Fruit fly (Drosophila melanogaster) whole organism, pupa: Measurements from ENCODE around the gene RabX4.
A peak's percentile ranks its signal among the peaks of the same experiment; 100 is the strongest.

Experiments used
- CG10348 ChIP-seq: fragments of 200-800 bp; sonication (Bioruptor generic); IDR thresholded peaks from 2 replicates; pipeline ENCODE4 v1.3.6; 2022; ENCODE audit warnings: missing biosample characterization, missing genetic modification characterization
- CG12605 ChIP-seq: fragments of 200-800 bp; sonication (Bioruptor generic); IDR thresholded peaks from 2 replicates; pipeline ENCODE4 v1.3.6; 2022; ENCODE audit warnings: missing biosample characterization, missing genetic modification characterization
- CG13204 ChIP-seq: fragments of 200-800 bp; sonication (Bioruptor generic); optimal IDR thresholded peaks from 2 replicates; lab custom pipeline; 2018; ENCODE audit warnings: missing biosample characterization, mild to moderate bottlenecking, missing genetic modification characterization, moderate library complexity
- CG14655 ChIP-seq: fragments of 200-800 bp; sonication (Bioruptor generic); optimal IDR thresholded peaks from 3 replicates; lab custom pipeline; 2017; ENCODE audit warnings: mild to moderate bottlenecking, missing biosample characterization, missing genetic modification reagents, missing genetic modification characterization
- CG15710 ChIP-seq: fragments of 200-800 bp; sonication (Bioruptor generic); optimal IDR thresholded peaks from 2 replicates; lab custom pipeline; 2018; ENCODE audit warnings: missing biosample characterization, mild to moderate bottlenecking, missing genetic modification characterization, moderate library complexity
- CG17806 ChIP-seq: fragments of 200-800 bp; sonication (Bioruptor generic); optimal IDR thresholded peaks from 2 replicates; lab custom pipeline; 2018; ENCODE audit warnings: missing biosample characterization, mild to moderate bottlenecking, missing genetic modification characterization, moderate library complexity
- CG32121 ChIP-seq: fragments of 200-800 bp; sonication (Bioruptor generic); IDR thresholded peaks from 2 replicates; pipeline ENCODE4 v1.3.6; 2022; ENCODE audit warnings: missing biosample characterization, missing genetic modification characterization
- CG34367 ChIP-seq: fragments of 200-800 bp; sonication (Bioruptor generic); optimal IDR thresholded peaks from 2 replicates; lab custom pipeline; 2018; ENCODE audit warnings: missing biosample characterization, mild to moderate bottlenecking, missing genetic modification characterization
- CG4496 ChIP-seq: fragments of 200-800 bp; sonication (Bioruptor generic); IDR thresholded peaks from 3 replicates; pipeline ENCODE4 v1.3.6; 2022; ENCODE audit warnings: missing biosample characterization, missing genetic modification characterization
- CG8159 ChIP-seq: fragments of 200-800 bp; sonication (Bioruptor generic); optimal IDR thresholded peaks from 3 replicates; lab custom pipeline; 2018; ENCODE audit warnings: missing biosample characterization, mild to moderate bottlenecking, missing genetic modification characterization, moderate library complexity
- CG8301 ChIP-seq: fragments of 200-800 bp; sonication (Bioruptor generic); optimal IDR thresholded peaks from 2 replicates; lab custom pipeline; 2018; ENCODE audit warnings: missing biosample characterization, mild to moderate bottlenecking, missing genetic modification characterization
- CG9948 ChIP-seq: fragments of 200-800 bp; sonication (Bioruptor generic); optimal IDR thresholded peaks from 2 replicates; lab custom pipeline; 2018; ENCODE audit warnings: missing biosample characterization, mild to moderate bottlenecking, missing genetic modification characterization, moderate library complexity
- D1 ChIP-seq: fragments of 200-800 bp; sonication (Bioruptor generic); optimal IDR thresholded peaks from 2 replicates; lab custom pipeline; 2018; ENCODE audit warnings: missing biosample characterization, mild to moderate bottlenecking, missing genetic modification characterization, moderate library complexity
- EcR ChIP-seq: fragments of 200-800 bp; sonication (Bioruptor generic); optimal IDR thresholded peaks from 3 replicates; lab custom pipeline; 2019; ENCODE audit warnings: missing biosample characterization, missing genetic modification characterization, mild to moderate bottlenecking, moderate library complexity, missing genetic modification reagents
- Ets98B ChIP-seq: fragments of 200-800 bp; sonication (Bioruptor generic); IDR thresholded peaks from 2 replicates; pipeline ENCODE4 v1.3.6; 2022; ENCODE audit warnings: missing biosample characterization, missing genetic modification characterization
- Pif1A ChIP-seq: fragments of 200-800 bp; sonication (Bioruptor generic); optimal IDR thresholded peaks from 3 replicates; lab custom pipeline; 2016; ENCODE audit warnings: missing biosample characterization, missing genetic modification characterization
- Pif1B ChIP-seq: fragments of 200-800 bp; sonication (Bioruptor generic); optimal IDR thresholded peaks from 3 replicates; lab custom pipeline; 2016; ENCODE audit warnings: missing biosample characterization, missing genetic modification characterization
- Snoo ChIP-seq: fragments of 200-800 bp; sonication (Bioruptor generic); optimal IDR thresholded peaks from 3 replicates; lab custom pipeline; 2017; ENCODE audit warnings: missing biosample characterization, mild to moderate bottlenecking, missing genetic modification characterization, inconsistent platforms
- fd96Ca ChIP-seq: fragments of 200-800 bp; sonication (Bioruptor generic); IDR thresholded peaks from 3 replicates; pipeline ENCODE4 v1.3.6; 2022; ENCODE audit warnings: missing biosample characterization, missing genetic modification characterization
- gl ChIP-seq: fragments of 200-800 bp; sonication (Bioruptor generic); optimal IDR thresholded peaks from 2 replicates; lab custom pipeline; 2018; ENCODE audit warnings: missing biosample characterization, mild to moderate bottlenecking, missing genetic modification characterization
- rn ChIP-seq: fragments of 200-800 bp; sonication (Bioruptor generic); IDR thresholded peaks from 2 replicates; pipeline ENCODE4 v1.3.6; 2022; ENCODE audit warnings: missing biosample characterization, missing genetic modification characterization

Gene RabX4

DNA sequence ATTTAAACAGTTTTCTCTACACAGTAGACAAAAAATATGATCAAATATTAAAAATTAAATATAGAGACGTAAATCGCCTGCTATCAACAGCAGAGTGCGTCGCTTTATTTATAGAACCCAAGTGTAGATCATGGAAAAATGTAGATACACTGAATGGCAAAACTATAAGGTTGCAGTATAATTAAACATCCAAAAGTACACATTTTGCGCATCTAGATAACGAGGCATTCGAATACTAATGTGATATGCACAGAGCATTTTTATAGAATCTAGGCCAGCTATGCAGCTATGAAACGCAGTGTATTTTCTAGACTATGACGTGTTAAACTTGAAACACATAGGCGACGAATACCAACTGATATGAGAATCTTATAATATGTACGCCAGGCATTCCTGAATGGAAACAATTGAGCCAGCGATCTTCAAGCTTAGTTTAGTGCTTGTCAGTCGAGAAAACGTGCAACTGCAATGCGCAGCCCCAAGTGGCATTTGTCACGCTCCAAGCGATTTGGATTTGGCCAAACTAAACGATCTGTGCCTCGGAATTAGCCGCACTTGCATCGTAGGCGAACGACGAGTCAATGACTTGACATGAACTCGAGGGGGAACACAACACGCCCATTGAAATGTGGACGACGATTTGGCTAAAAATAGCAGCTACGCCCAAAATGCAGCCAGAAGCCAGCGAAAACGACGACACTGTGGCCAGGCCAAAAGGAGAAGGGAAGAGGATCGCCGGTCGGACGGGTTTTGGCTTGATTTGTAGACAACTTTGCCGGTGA, 17.2 kb downstream of the RabX4 start:
- no peak for TF ChIP-seq D1 (tag; lab: Kevin White, UChicago)
- TF ChIP-seq rn (GFP tag; lab: Robert Waterston, UW) = peak; percentile 89
- peak; percentile 96 for TF ChIP-seq CG14655
- peak; percentile 95 for TF ChIP-seq EcR (GFP tag; lab: Kevin White, UChicago)
- peak; percentile 93 for TF ChIP-seq CG32121
- TF ChIP-seq Pif1B (GFP tag; lab: Kevin White, UChicago) = peak; percentile 93
- peak; percentile 88 for TF ChIP-seq CG8159 (tag; lab: Kevin White, UChicago)
- TF ChIP-seq CG12605 (GFP tag; lab: Robert Waterston, UW) = peak; percentile 94
- peak; percentile 92 for TF ChIP-seq CG17806 (tag; lab: Kevin White, UChicago)
- TF ChIP-seq CG9948 (tag; lab: Kevin White, UChicago) = peak; percentile 88
- peak; percentile 92 for TF ChIP-seq CG34367 (tag; lab: Kevin White, UChicago)
- peak; percentile 69 for TF ChIP-seq Snoo (tag; lab: Kevin White, UChicago)
- peak; percentile 98 for TF ChIP-seq fd96Ca (GFP tag; lab: Robert Waterston, UW)
- peak; percentile 97 for TF ChIP-seq Ets98B (GFP tag; lab: Robert Waterston, UW)
- peak; percentile 95 for TF ChIP-seq CG8301
- no peak for TF ChIP-seq CG13204
- peak; percentile 85 for TF ChIP-seq gl (tag; lab: Kevin White, UChicago)
- peak; percentile 93 for TF ChIP-seq Pif1A (GFP tag; lab: Kevin White, UChicago)
- TF ChIP-seq CG15710 (tag; lab: Kevin White, UChicago) = peak; percentile 90
- TF ChIP-seq CG4496 (GFP tag; lab: Robert Waterston, UW) = peak; percentile 98
- peak; percentile 85 for TF ChIP-seq CG10348 (GFP tag; lab: Robert Waterston, UW)
- TF ChIP-seq, all 21 proteins: peak for 19

- TF ChIP-seq rn (GFP tag; lab: Robert Waterston, UW) = no peak
- no peak for TF ChIP-seq CG32121
- no peak for TF ChIP-seq Pif1A (GFP tag; lab: Kevin White, UChicago)
- TF ChIP-seq fd96Ca (GFP tag; lab: Robert Waterston, UW) = no peak
- TF ChIP-seq CG10348 (GFP tag; lab: Robert Waterston, UW) = no peak
- TF ChIP-seq CG8159 (tag; lab: Kevin White, UChicago) = no peak
- no peak for TF ChIP-seq Snoo (tag; lab: Kevin White, UChicago)
These were observed 18.5 kb downstream of the RabX4 start for dm6 chr3R:24809576-24810279.

DNA sequence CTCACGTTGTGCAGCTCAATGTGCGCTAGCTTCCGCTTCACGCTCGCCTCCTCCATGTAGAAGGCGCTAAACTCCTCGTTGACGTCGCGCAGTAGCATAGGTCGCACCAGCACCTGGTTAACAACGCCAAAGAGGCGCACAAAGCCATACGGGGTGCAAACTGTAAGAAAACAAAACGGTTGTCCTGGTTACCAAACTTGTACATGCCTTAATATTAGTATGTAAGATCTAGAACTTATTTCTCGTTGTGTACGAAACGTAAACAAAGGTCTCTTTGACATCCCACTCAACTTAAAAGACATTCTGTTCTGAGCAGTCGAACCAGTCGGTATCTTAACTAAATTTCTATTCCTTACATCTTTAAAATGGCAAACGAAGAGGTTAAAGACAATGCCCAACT, 20.9 kb downstream of the RabX4 start, which contains the start of gene CG6980:
CG6980 (plus strand) TSS at position 301 of the 400 bp plus-strand sequence.
- no peak for TF ChIP-seq Snoo (tag; lab: Kevin White, UChicago)
- TF ChIP-seq Pif1A (GFP tag; lab: Kevin White, UChicago) = no peak
- TF ChIP-seq CG34367 (tag; lab: Kevin White, UChicago) = no peak
- TF ChIP-seq Ets98B (GFP tag; lab: Robert Waterston, UW) = no peak
- TF ChIP-seq CG9948 (tag; lab: Kevin White, UChicago) = no peak
- no peak for TF ChIP-seq gl (tag; lab: Kevin White, UChicago)
- no peak for TF ChIP-seq fd96Ca (GFP tag; lab: Robert Waterston, UW)
- TF ChIP-seq CG15710 (tag; lab: Kevin White, UChicago) = no peak
- no peak for TF ChIP-seq CG8159 (tag; lab: Kevin White, UChicago)
- no peak for TF ChIP-seq CG12605 (GFP tag; lab: Robert Waterston, UW)
- no peak for TF ChIP-seq D1 (tag; lab: Kevin White, UChicago)
- no peak for TF ChIP-seq CG4496 (GFP tag; lab: Robert Waterston, UW)
- TF ChIP-seq EcR (GFP tag; lab: Kevin White, UChicago) = no peak
- TF ChIP-seq CG32121 = no peak
- no peak for TF ChIP-seq CG13204
- no peak for TF ChIP-seq Pif1B (GFP tag; lab: Kevin White, UChicago)
- no peak for TF ChIP-seq CG14655
- no peak for TF ChIP-seq CG8301
- TF ChIP-seq CG17806 (tag; lab: Kevin White, UChicago) = no peak
- no peak for TF ChIP-seq rn (GFP tag; lab: Robert Waterston, UW)
- TF ChIP-seq, all 21 proteins: peak for 0

DNA sequence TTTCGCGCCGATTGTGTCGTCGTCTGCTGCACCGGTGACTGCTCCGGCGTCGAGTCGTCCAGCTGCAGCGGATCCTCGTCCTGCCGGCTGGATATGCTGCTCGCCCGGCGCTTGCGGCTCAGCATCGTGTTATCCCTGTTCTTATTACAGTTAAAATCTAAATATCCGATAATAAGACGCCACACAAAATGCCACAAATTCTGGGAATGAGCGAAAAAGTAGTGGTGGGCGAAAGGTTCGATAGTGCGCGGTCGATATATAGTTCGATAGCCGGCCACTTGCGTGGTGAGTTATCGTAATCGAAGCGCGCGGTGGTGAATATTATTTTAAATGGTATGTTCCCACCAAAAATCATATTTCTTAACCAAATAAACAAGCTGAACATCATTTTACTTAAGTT, 23.2 kb downstream of the RabX4 start, which contains the start of gene polybromo:
polybromo (minus strand) TSS at position 212 of the 400 bp plus-strand sequence.
- TF ChIP-seq CG13204 = no peak
- no peak for TF ChIP-seq CG12605 (GFP tag; lab: Robert Waterston, UW)
- TF ChIP-seq Snoo (tag; lab: Kevin White, UChicago) = no peak
- no peak for TF ChIP-seq CG32121
- no peak for TF ChIP-seq Pif1A (GFP tag; lab: Kevin White, UChicago)
- no peak for TF ChIP-seq Pif1B (GFP tag; lab: Kevin White, UChicago)

dm6 chr3R:24799503-24799902, 28.7 kb downstream of the RabX4 start, which contains the start of gene Ude:
Gene Ude (minus strand): TSS chr3R:24799668.
- TF ChIP-seq CG13204 (no peak), Pif1B (GFP tag; lab: Kevin White, UChicago) (no peak), fd96Ca (GFP tag; lab: Robert Waterston, UW) (no peak), D1 (tag; lab: Kevin White, UChicago) (no peak), CG17806 (tag; lab: Kevin White, UChicago) (no peak), CG14655 (no peak), CG10348 (GFP tag; lab: Robert Waterston, UW) (no peak), Ets98B (GFP tag; lab: Robert Waterston, UW) (no peak), CG8301 (no peak), CG8159 (tag; lab: Kevin White, UChicago) (no peak), EcR (GFP tag; lab: Kevin White, UChicago) (no peak), CG9948 (tag; lab: Kevin White, UChicago) (no peak), CG12605 (GFP tag; lab: Robert Waterston, UW) (no peak), Snoo (tag; lab: Kevin White, UChicago) (no peak)
